Worm (Caenorhabditis elegans) whole organism, L1 larva: Measurements from ENCODE around the gene acds-10.

ENCODE experiments used
- C34B4.2 ChIP-seq: sonication (generic microtip); optimal IDR thresholded peaks from 2 replicates; lab custom pipeline; 2017; ENCODE audit warnings: mild to moderate bottlenecking, missing genetic modification characterization, missing compliant biosample characterization
- F16B12.6 ChIP-seq: fragments of 150-350 bp; optimal IDR thresholded peaks from 2 replicates; lab custom pipeline; 2014; ENCODE audit warnings: missing biosample characterization, missing genetic modification characterization
- Y116A8C.19 ChIP-seq: sonication (generic microtip); optimal IDR thresholded peaks from 2 replicates; lab custom pipeline; 2016; ENCODE audit warnings: missing compliant biosample characterization, missing genetic modification characterization, borderline replicate concordance
- alr-1 ChIP-seq: fragments of 200-800 bp; sonication (Bioruptor generic); optimal IDR thresholded peaks from 2 replicates; lab custom pipeline; 2018; ENCODE audit warnings: borderline replicate concordance, mild to moderate bottlenecking, missing genetic modification characterization, missing compliant biosample characterization
- aly-2 ChIP-seq: fragments of 150-350 bp; optimal IDR thresholded peaks from 2 replicates; lab custom pipeline; 2014; ENCODE audit warnings: missing biosample characterization, missing genetic modification characterization
- blmp-1 ChIP-seq: fragments of 150-350 bp; optimal IDR thresholded peaks from 2 replicates; lab custom pipeline; 2014; ENCODE audit warnings: missing biosample characterization, missing genetic modification characterization
- ceh-63 ChIP-seq: fragments of 200-800 bp; sonication (Bioruptor generic); optimal IDR thresholded peaks from 2 replicates; lab custom pipeline; 2018; ENCODE audit warnings: mild to moderate bottlenecking, missing genetic modification characterization, missing compliant biosample characterization
- ceh-8 ChIP-seq: fragments of 200-800 bp; sonication (Bioruptor generic); optimal IDR thresholded peaks from 2 replicates; lab custom pipeline; 2018; ENCODE audit warnings: mild to moderate bottlenecking, missing genetic modification characterization, moderate library complexity, missing compliant biosample characterization
- ceh-82 ChIP-seq, 3 experiments: fragments of 150-350 bp in 1 of 3; sonication (generic microtip) in 2 of 3; optimal IDR thresholded peaks; 2 replicates each; lab custom pipeline; 2014 to 2017; ENCODE audit warnings: missing biosample characterization in 3 of 3, missing genetic modification characterization in 3 of 3
- dpl-1 ChIP-seq, 3 experiments: fragments of 150-350 bp in 2 of 3; sonication (generic microtip) in 1 of 3; optimal IDR thresholded peaks; 2 replicates each; lab custom pipeline; 2014 to 2017; ENCODE audit warnings: missing biosample characterization in 3 of 3, missing genetic modification characterization in 3 of 3, missing genetic modification reagents in 3 of 3
- dsc-1 ChIP-seq: sonication (generic microtip); optimal IDR thresholded peaks from 2 replicates; lab custom pipeline; 2016; ENCODE audit warnings: mild to moderate bottlenecking, missing genetic modification characterization, missing compliant biosample characterization
- efl-3 ChIP-seq: fragments of 200-800 bp; sonication (Bioruptor generic); optimal IDR thresholded peaks from 2 replicates; lab custom pipeline; 2018; ENCODE audit warnings: mild to moderate bottlenecking, missing genetic modification characterization, missing compliant biosample characterization
- egl-13 ChIP-seq: sonication (generic microtip); optimal IDR thresholded peaks from 2 replicates; lab custom pipeline; 2016; ENCODE audit warnings: missing genotype, missing genetic modification reagents, missing genetic modification characterization, missing compliant biosample characterization
- egl-27 ChIP-seq, 2 experiments: fragments of 150-350 bp in 1 of 2; sonication (generic microtip); optimal IDR thresholded peaks; 3 replicates each; lab custom pipeline; 2017 to 2018; ENCODE audit warnings: missing biosample characterization in 2 of 2, missing genetic modification characterization in 2 of 2, missing genetic modification reagents in 2 of 2
- ets-5 ChIP-seq: fragments of 200-800 bp; sonication (Bioruptor generic); IDR thresholded peaks from 2 replicates; pipeline ENCODE4 v1.3.6; 2022; ENCODE audit warnings: missing genetic modification characterization, missing compliant biosample characterization
- fkh-10 ChIP-seq: sonication (generic microtip); optimal IDR thresholded peaks from 2 replicates; lab custom pipeline; 2017; ENCODE audit warnings: missing biosample characterization, missing genetic modification reagents, missing genetic modification characterization
- fkh-4 ChIP-seq: sonication (generic microtip); optimal IDR thresholded peaks from 2 replicates; lab custom pipeline; 2016; ENCODE audit warnings: missing compliant biosample characterization, missing genetic modification characterization, borderline replicate concordance
- fos-1 ChIP-seq: fragments of 150-350 bp; optimal IDR thresholded peaks from 2 replicates; lab custom pipeline; 2014; ENCODE audit warnings: missing biosample characterization, missing genetic modification characterization
- hlh-17 ChIP-seq: fragments of 200-800 bp; sonication (Bioruptor generic); optimal IDR thresholded peaks from 2 replicates; lab custom pipeline; 2018; ENCODE audit warnings: missing genetic modification characterization, mild to moderate bottlenecking, missing compliant biosample characterization, moderate library complexity, borderline replicate concordance
- hlh-4 ChIP-seq: sonication (generic microtip); optimal IDR thresholded peaks from 2 replicates; lab custom pipeline; 2016; ENCODE audit warnings: mild to moderate bottlenecking, missing genetic modification characterization, missing compliant biosample characterization
- jun-1 ChIP-seq: fragments of 150-350 bp; optimal IDR thresholded peaks from 2 replicates; lab custom pipeline; 2014; ENCODE audit warnings: missing biosample characterization, missing genetic modification reagents, missing genetic modification characterization
- lin-13 ChIP-seq: fragments of 150-350 bp; optimal IDR thresholded peaks from 2 replicates; lab custom pipeline; 2014; ENCODE audit warnings: missing biosample characterization, missing genetic modification reagents, missing genetic modification characterization
- lin-14 ChIP-seq: fragments of 200-800 bp; sonication (Bioruptor generic); optimal IDR thresholded peaks from 2 replicates; lab custom pipeline; 2018; ENCODE audit warnings: mild to moderate bottlenecking, missing genetic modification characterization, moderate library complexity, missing compliant biosample characterization
- lin-15B ChIP-seq: fragments of 150-350 bp; sonication (generic microtip); optimal IDR thresholded peaks from 3 replicates; lab custom pipeline; 2014; ENCODE audit warnings: missing biosample characterization, missing genetic modification characterization
- lin-35 ChIP-seq, 2 experiments: fragments of 150-350 bp; optimal IDR thresholded peaks; 2 replicates each; lab custom pipeline; 2014; ENCODE audit warnings: missing biosample characterization in 2 of 2, missing genetic modification characterization in 2 of 2, missing genetic modification reagents in 2 of 2
- lin-39 ChIP-seq: fragments of 150-350 bp; optimal IDR thresholded peaks from 2 replicates; lab custom pipeline; 2014; ENCODE audit warnings: missing biosample characterization, missing genetic modification reagents, missing genetic modification characterization
- lir-3 ChIP-seq: sonication (generic microtip); optimal IDR thresholded peaks from 2 replicates; lab custom pipeline; 2016; ENCODE audit warnings: mild to moderate bottlenecking, missing genetic modification characterization, moderate library complexity, missing compliant biosample characterization; ENCODE audit not compliant: poor library complexity
- lsy-2 ChIP-seq, 2 experiments: fragments of 150-350 bp; optimal IDR thresholded peaks; 2 replicates each; lab custom pipeline; 2014; ENCODE audit warnings: missing biosample characterization in 2 of 2, missing genetic modification characterization in 2 of 2
- mab-9 ChIP-seq: fragments of 200-800 bp; sonication (Bioruptor generic); IDR thresholded peaks from 2 replicates; pipeline ENCODE4 v1.3.6; 2022; ENCODE audit warnings: missing genetic modification reagents, missing genetic modification characterization, missing compliant biosample characterization
- mdl-1 ChIP-seq, 2 experiments: fragments of 150-350 bp; optimal IDR thresholded peaks; 2 replicates each; lab custom pipeline; 2014 to 2017; ENCODE audit warnings: missing biosample characterization in 2 of 2, missing genetic modification characterization in 2 of 2, inconsistent platforms in 1 of 2
- nhr-11 ChIP-seq: fragments of 150-350 bp; optimal IDR thresholded peaks from 2 replicates; lab custom pipeline; 2014; ENCODE audit warnings: missing biosample characterization, missing genetic modification characterization
- nhr-20 ChIP-seq: sonication (generic microtip); optimal IDR thresholded peaks from 2 replicates; lab custom pipeline; 2016; ENCODE audit warnings: mild to moderate bottlenecking, missing genetic modification characterization, missing compliant biosample characterization
- nhr-71 ChIP-seq: sonication (generic microtip); optimal IDR thresholded peaks from 2 replicates; lab custom pipeline; 2016; ENCODE audit warnings: mild to moderate bottlenecking, missing genetic modification characterization, moderate library complexity, missing compliant biosample characterization
- nhr-76 ChIP-seq: sonication (generic microtip); optimal IDR thresholded peaks from 2 replicates; lab custom pipeline; 2017; ENCODE audit warnings: missing biosample characterization, missing genetic modification characterization
- nhr-77 ChIP-seq: fragments of 150-350 bp; optimal IDR thresholded peaks from 2 replicates; lab custom pipeline; 2014; ENCODE audit warnings: missing biosample characterization, missing genetic modification characterization
- nhr-90 ChIP-seq: sonication (generic microtip); optimal IDR thresholded peaks from 2 replicates; lab custom pipeline; 2016; ENCODE audit warnings: mild to moderate bottlenecking, missing genetic modification characterization, missing compliant biosample characterization; ENCODE audit not compliant: poor library complexity
- pag-3 ChIP-seq: sonication (generic microtip); optimal IDR thresholded peaks from 2 replicates; lab custom pipeline; 2017; ENCODE audit warnings: missing genetic modification characterization, mild to moderate bottlenecking, missing compliant biosample characterization, antibody characterized with exemption, borderline replicate concordance; ENCODE audit not compliant: insufficient read depth
- pqm-1 ChIP-seq: sonication (generic microtip); optimal IDR thresholded peaks from 3 replicates; lab custom pipeline; 2017; ENCODE audit warnings: missing biosample characterization, missing genetic modification characterization
- rnt-1 ChIP-seq: sonication (generic microtip); optimal IDR thresholded peaks from 2 replicates; lab custom pipeline; 2016; ENCODE audit warnings: mild to moderate bottlenecking, missing genetic modification characterization, moderate library complexity, missing compliant biosample characterization
- snpc-4 ChIP-seq: fragments of 150-350 bp; optimal IDR thresholded peaks from 2 replicates; lab custom pipeline; 2014; ENCODE audit warnings: missing biosample characterization, missing genetic modification characterization
- snu-23 ChIP-seq: sonication (generic microtip); optimal IDR thresholded peaks from 2 replicates; lab custom pipeline; 2016; ENCODE audit warnings: missing genetic modification characterization, missing compliant biosample characterization
- sox-4 ChIP-seq: sonication (generic microtip); optimal IDR thresholded peaks from 2 replicates; lab custom pipeline; 2016; ENCODE audit warnings: missing genetic modification characterization, missing compliant biosample characterization
- sptf-1 ChIP-seq: fragments of 150-350 bp; optimal IDR thresholded peaks from 2 replicates; lab custom pipeline; 2014; ENCODE audit warnings: missing biosample characterization, missing genetic modification characterization
- sup-37 ChIP-seq: fragments of 200-800 bp; sonication (Bioruptor generic); optimal IDR thresholded peaks from 2 replicates; lab custom pipeline; 2018; ENCODE audit warnings: mild to moderate bottlenecking, missing genetic modification characterization, missing compliant biosample characterization
- tbx-2 ChIP-seq: sonication (generic microtip); optimal IDR thresholded peaks from 2 replicates; lab custom pipeline; 2016; ENCODE audit warnings: missing genetic modification characterization, missing compliant biosample characterization
- tlp-1 ChIP-seq: fragments of 150-350 bp; optimal IDR thresholded peaks from 2 replicates; lab custom pipeline; 2014; ENCODE audit warnings: missing biosample characterization, missing genetic modification characterization
- unc-86 ChIP-seq: sonication (generic microtip); optimal IDR thresholded peaks from 2 replicates; lab custom pipeline; 2016; ENCODE audit warnings: missing genetic modification characterization, missing compliant biosample characterization
- vab-15 ChIP-seq: sonication (generic microtip); optimal IDR thresholded peaks from 2 replicates; lab custom pipeline; 2017; ENCODE audit warnings: missing genotype, mild to moderate bottlenecking, missing genetic modification characterization, missing compliant biosample characterization
- xbp-1 ChIP-seq: sonication (generic microtip); optimal IDR thresholded peaks from 2 replicates; lab custom pipeline; 2016; ENCODE audit warnings: missing genetic modification characterization, missing compliant biosample characterization
- zag-1 ChIP-seq: fragments of 150-350 bp; optimal IDR thresholded peaks from 2 replicates; lab custom pipeline; 2014; ENCODE audit warnings: missing biosample characterization, missing genetic modification characterization
- zip-4 ChIP-seq: fragments of 200-800 bp; sonication (Bioruptor generic); optimal IDR thresholded peaks from 2 replicates; lab custom pipeline; 2018; ENCODE audit warnings: mild to moderate bottlenecking, missing genetic modification characterization, moderate library complexity, missing compliant biosample characterization
- ztf-11 ChIP-seq, 2 experiments: sonication (generic microtip); optimal IDR thresholded peaks; 2 replicates each; lab custom pipeline; 2016 to 2017; ENCODE audit warnings: missing genetic modification characterization in 2 of 2, missing biosample characterization in 1 of 2, missing compliant biosample characterization in 1 of 2

Gene acds-10

DNA sequence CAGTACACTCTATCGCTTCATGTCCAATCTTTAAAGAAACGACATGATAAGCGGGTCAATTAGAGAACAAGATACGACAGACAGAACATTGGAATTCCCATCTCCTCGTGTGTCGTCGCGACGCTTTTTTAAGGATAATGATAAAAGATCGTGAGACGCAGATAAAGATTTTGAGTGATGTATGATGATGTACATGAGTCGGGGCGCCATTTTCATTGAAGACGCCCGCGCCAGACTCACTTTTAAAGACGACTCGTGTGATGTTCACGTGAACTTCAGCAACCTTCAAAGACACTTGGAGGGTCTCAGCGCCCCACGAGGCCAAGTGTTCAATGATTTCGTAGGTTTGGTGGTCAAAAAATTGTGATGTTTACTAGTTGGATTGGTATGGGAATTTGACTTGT lies 20.7 kb downstream of the acds-10 start (continued):
- no peak for TF ChIP-seq sup-37 (GFP tag; lab: Kevin White, UChicago)
- TF ChIP-seq tlp-1 (tag; lab: Kevin White, UChicago) = no peak
- TF ChIP-seq alr-1 (tag; lab: Kevin White, UChicago) = no peak
- TF ChIP-seq ceh-82 (tag; optimal IDR thresholded peaks at IDR 0.05; lab: Kevin White, UChicago) = no peak
- no peak for TF ChIP-seq nhr-11 (tag; lab: Kevin White, UChicago)
- TF ChIP-seq C34B4.2 (tag; lab: Kevin White, UChicago) = no peak
- TF ChIP-seq jun-1 (tag; lab: Kevin White, UChicago) = no peak
- TF ChIP-seq ets-5 (GFP tag; lab: Robert Waterston, UW) = no peak
- peak; percentile 10 to 41 for TF ChIP-seq lin-35 (GFP tag; optimal IDR thresholded peaks at IDR 0.05; lab: Kevin White, UChicago)
- TF ChIP-seq nhr-71 (tag; lab: Kevin White, UChicago) = peak; percentile 92
- peak; percentile 84 for TF ChIP-seq blmp-1
- no peak for TF ChIP-seq pag-3 (tag; lab: Kevin White, UChicago)
- TF ChIP-seq tbx-2 (tag; lab: Kevin White, UChicago) = peak; percentile 77
- no peak for TF ChIP-seq fkh-10 (GFP tag; lab: Kevin White, UChicago)
- TF ChIP-seq aly-2 (tag; lab: Kevin White, UChicago) = no peak
- no peak for TF ChIP-seq efl-3 (GFP tag; lab: Kevin White, UChicago)
- TF ChIP-seq Y116A8C.19 (tag; lab: Kevin White, UChicago) = no peak
- no peak for TF ChIP-seq mab-9 (GFP tag; lab: Robert Waterston, UW)
- no peak for TF ChIP-seq lin-15B (tag; lab: Kevin White, UChicago)
- TF ChIP-seq pqm-1 (tag; lab: Kevin White, UChicago) = no peak
- no peak for TF ChIP-seq zip-4 (GFP tag; lab: Kevin White, UChicago)
- peak; percentile 76 for TF ChIP-seq snu-23 (GFP tag; lab: Kevin White, UChicago)
- TF ChIP-seq ceh-63 (GFP tag; lab: Kevin White, UChicago) = no peak
- peak in 1 of 2 experiments; percentile 71 for TF ChIP-seq egl-27 (tag; optimal IDR thresholded peaks at IDR 0.05; lab: Kevin White, UChicago)
- peak; percentile 94 for TF ChIP-seq lin-14 (GFP tag; lab: Kevin White, UChicago)
- TF ChIP-seq unc-86 = no peak
- TF ChIP-seq dpl-1 (GFP tag; optimal IDR thresholded peaks at IDR 0.05; lab: Kevin White, UChicago) = peak in 1 of 3 experiments; percentile 35
- TF ChIP-seq nhr-20 (tag; lab: Kevin White, UChicago) = peak; percentile 93
- TF ChIP-seq zag-1 (tag; lab: Kevin White, UChicago) = no peak
- TF ChIP-seq lir-3 = no peak
- TF ChIP-seq fos-1 (tag; lab: Kevin White, UChicago) = no peak
- TF ChIP-seq sox-4 (tag; lab: Kevin White, UChicago) = no peak
- no peak for TF ChIP-seq ztf-11 (tag; optimal IDR thresholded peaks at IDR 0.05; lab: Kevin White, UChicago)
- TF ChIP-seq egl-13 (tag; lab: Kevin White, UChicago) = no peak
- peak in 1 of 2 experiments; percentile 92 for TF ChIP-seq mdl-1 (tag; optimal IDR thresholded peaks at IDR 0.05; lab: Kevin White, UChicago)
- TF ChIP-seq lsy-2 (tag; optimal IDR thresholded peaks at IDR 0.05; lab: Kevin White, UChicago) = peak; percentile 49 to 52
- peak; percentile 49 for TF ChIP-seq rnt-1 (tag; lab: Kevin White, UChicago)
- TF ChIP-seq nhr-76 (tag; lab: Kevin White, UChicago) = peak; percentile 10
- peak; percentile 38 for TF ChIP-seq xbp-1 (tag; lab: Kevin White, UChicago)
- TF ChIP-seq dsc-1 (tag; lab: Kevin White, UChicago) = no peak
- peak; percentile 12 for TF ChIP-seq lin-13 (GFP tag; lab: Kevin White, UChicago)
- no peak for TF ChIP-seq ceh-8 (GFP tag; lab: Kevin White, UChicago)
- TF ChIP-seq hlh-17 (GFP tag; lab: Kevin White, UChicago) = no peak
- peak; percentile 19 for TF ChIP-seq nhr-77 (tag; lab: Kevin White, UChicago)
- peak; percentile 47 for TF ChIP-seq lin-39 (tag; lab: Kevin White, UChicago)
- TF ChIP-seq vab-15 (tag; lab: Kevin White, UChicago) = no peak
- TF ChIP-seq sptf-1 (tag; lab: Kevin White, UChicago) = no peak
- no peak for TF ChIP-seq F16B12.6
- no peak for TF ChIP-seq snpc-4 (tag; lab: Kevin White, UChicago)
- TF ChIP-seq hlh-4 = no peak
- TF ChIP-seq nhr-90 (tag; lab: Kevin White, UChicago) = peak; percentile 84
- no peak for TF ChIP-seq fkh-4 (tag; lab: Kevin White, UChicago)
